Fruit fly (Drosophila melanogaster) whole organism, embryonic: ENCODE measurements around the gene wisp.
A peak's percentile ranks its signal among the peaks of the same experiment; 100 is the strongest.

Experiments
- Aef1 ChIP-seq: fragments of 200-800 bp; sonication (Bioruptor generic); IDR thresholded peaks from 3 replicates; pipeline ENCODE4 v1.3.6; 2022; ENCODE audit warnings: missing biosample characterization, missing genetic modification characterization
- Atf6 ChIP-seq: fragments of 200-800 bp; sonication (Bioruptor generic); IDR thresholded peaks from 2 replicates; pipeline ENCODE4 v1.3.6; 2022; ENCODE audit warnings: missing biosample characterization, missing genetic modification characterization
- Blimp-1 ChIP-seq: fragments of 200-800 bp; sonication (Bioruptor generic); optimal IDR thresholded peaks from 3 replicates; lab custom pipeline; 2018; ENCODE audit warnings: missing biosample characterization, missing genetic modification characterization, mild to moderate bottlenecking, moderate library complexity, missing genetic modification reagents
- CG10147 ChIP-seq: fragments of 200-800 bp; sonication (Bioruptor generic); optimal IDR thresholded peaks from 2 replicates; lab custom pipeline; 2019; ENCODE audit warnings: missing biosample characterization, mild to moderate bottlenecking, missing genetic modification characterization, moderate library complexity
- CG10366 ChIP-seq: fragments of 200-800 bp; sonication (Bioruptor generic); IDR thresholded peaks from 2 replicates; pipeline ENCODE4 v1.3.6; 2022; ENCODE audit warnings: missing biosample characterization, missing genetic modification characterization
- CG10654 ChIP-seq: fragments of 200-800 bp; sonication (Bioruptor generic); optimal IDR thresholded peaks from 2 replicates; lab custom pipeline; 2016; ENCODE audit warnings: missing biosample characterization, missing genetic modification characterization
- CG10959 ChIP-seq: fragments of 200-800 bp; sonication (Bioruptor generic); IDR thresholded peaks from 2 replicates; pipeline ENCODE4 v1.3.6; 2022; ENCODE audit warnings: missing biosample characterization, missing genetic modification characterization
- CG11247 ChIP-seq: fragments of 200-800 bp; sonication (Bioruptor generic); IDR thresholded peaks from 2 replicates; pipeline ENCODE4 v1.3.6; 2022; ENCODE audit warnings: missing biosample characterization, missing genetic modification characterization
- CG11456 ChIP-seq: fragments of 200-800 bp; sonication (Bioruptor generic); IDR thresholded peaks from 3 replicates; pipeline ENCODE4 v1.3.6; 2022; ENCODE audit warnings: missing biosample characterization, missing genetic modification characterization
- CG11723 ChIP-seq: fragments of 200-800 bp; sonication (Bioruptor generic); optimal IDR thresholded peaks from 2 replicates; lab custom pipeline; 2017; ENCODE audit warnings: missing biosample characterization, mild to moderate bottlenecking, missing genetic modification characterization
- CG12104 ChIP-seq: fragments of 200-800 bp; sonication (Bioruptor generic); optimal IDR thresholded peaks from 3 replicates; lab custom pipeline; 2016; ENCODE audit warnings: missing biosample characterization, missing genetic modification characterization
- CG13775 ChIP-seq: fragments of 200-800 bp; sonication (Bioruptor generic); optimal IDR thresholded peaks from 3 replicates; lab custom pipeline; 2017; ENCODE audit warnings: missing biosample characterization, mild to moderate bottlenecking, missing genetic modification characterization
- CG1603 ChIP-seq: fragments of 200-800 bp; sonication (Bioruptor generic); optimal IDR thresholded peaks from 2 replicates; lab custom pipeline; 2019; ENCODE audit warnings: missing biosample characterization, mild to moderate bottlenecking, missing genetic modification characterization, moderate library complexity
- CG1832 ChIP-seq: fragments of 200-800 bp; sonication (Bioruptor generic); optimal IDR thresholded peaks from 2 replicates; lab custom pipeline; 2017; ENCODE audit warnings: missing biosample characterization, mild to moderate bottlenecking, missing genetic modification characterization, inconsistent platforms
- CG18599 ChIP-seq: fragments of 200-800 bp; sonication (Bioruptor generic); optimal IDR thresholded peaks from 3 replicates; lab custom pipeline; 2017; ENCODE audit warnings: missing biosample characterization, missing genetic modification characterization, mild to moderate bottlenecking, moderate library complexity, missing genetic modification reagents
- CG2120 ChIP-seq: fragments of 200-800 bp; sonication (Bioruptor generic); optimal IDR thresholded peaks from 3 replicates; lab custom pipeline; 2016; ENCODE audit warnings: missing biosample characterization, missing genetic modification characterization
- CG2678 ChIP-seq: fragments of 200-800 bp; sonication (Bioruptor generic); optimal IDR thresholded peaks from 3 replicates; lab custom pipeline; 2019; ENCODE audit warnings: missing biosample characterization, mild to moderate bottlenecking, missing genetic modification characterization, moderate library complexity
- CG2875 ChIP-seq: fragments of 200-800 bp; sonication (Bioruptor generic); optimal IDR thresholded peaks from 2 replicates; lab custom pipeline; 2017; ENCODE audit warnings: missing biosample characterization, mild to moderate bottlenecking, missing genetic modification characterization, missing genetic modification reagents
- CG30403 ChIP-seq: fragments of 200-800 bp; sonication (Bioruptor generic); optimal IDR thresholded peaks from 3 replicates; lab custom pipeline; 2016; ENCODE audit warnings: missing biosample characterization, missing genetic modification characterization
- CG3065 ChIP-seq: fragments of 200-800 bp; sonication (Bioruptor generic); optimal IDR thresholded peaks from 2 replicates; lab custom pipeline; 2016; ENCODE audit warnings: missing biosample characterization, missing genetic modification characterization
- CG3163 ChIP-seq: fragments of 200-800 bp; sonication (Bioruptor generic); optimal IDR thresholded peaks from 3 replicates; lab custom pipeline; 2016; ENCODE audit warnings: missing biosample characterization, missing genetic modification characterization
- CG3847 ChIP-seq: fragments of 200-800 bp; sonication (Bioruptor generic); IDR thresholded peaks from 2 replicates; pipeline ENCODE4 v1.3.6; 2022; ENCODE audit warnings: missing biosample characterization, missing genetic modification characterization
- CG4360 ChIP-seq: fragments of 200-800 bp; sonication (Bioruptor generic); IDR thresholded peaks from 2 replicates; pipeline ENCODE4 v1.3.6; 2022; ENCODE audit warnings: missing biosample characterization, missing genetic modification characterization
- CG43689 ChIP-seq: fragments of 200-800 bp; sonication (Bioruptor generic); IDR thresholded peaks from 2 replicates; pipeline ENCODE4 v1.3.6; 2022; ENCODE audit warnings: missing biosample characterization, missing genetic modification characterization
- CG6791 ChIP-seq: fragments of 200-800 bp; sonication (Bioruptor generic); IDR thresholded peaks from 3 replicates; pipeline ENCODE4 v1.3.6; 2022; ENCODE audit warnings: missing biosample characterization, missing genetic modification characterization; ENCODE audit not compliant: partially characterized antibody
- CG7556 ChIP-seq: fragments of 200-800 bp; sonication (Bioruptor generic); optimal IDR thresholded peaks from 2 replicates; lab custom pipeline; 2017; ENCODE audit warnings: missing biosample characterization, mild to moderate bottlenecking, missing genetic modification characterization
- CG7839 ChIP-seq: fragments of 200-800 bp; sonication (Bioruptor generic); optimal IDR thresholded peaks from 3 replicates; lab custom pipeline; 2018; ENCODE audit warnings: missing biosample characterization, mild to moderate bottlenecking, missing genetic modification characterization, moderate library complexity
- CG8924 ChIP-seq: fragments of 200-800 bp; optimal IDR thresholded peaks from 3 replicates; lab custom pipeline; 2019; ENCODE audit warnings: missing biosample characterization, mild to moderate bottlenecking, missing genetic modification characterization, moderate library complexity
- CHES-1-like ChIP-seq: fragments of 200-800 bp; sonication (Bioruptor generic); optimal IDR thresholded peaks from 2 replicates; lab custom pipeline; 2016; ENCODE audit warnings: missing biosample characterization, missing genetic modification characterization
- Dbx ChIP-seq: fragments of 200-800 bp; sonication (Bioruptor generic); IDR thresholded peaks from 3 replicates; pipeline ENCODE4 v1.3.6; 2022; ENCODE audit warnings: missing biosample characterization, missing genetic modification characterization
- Gug ChIP-seq: fragments of 200-800 bp; sonication (Bioruptor generic); IDR thresholded peaks from 4 replicates; pipeline ENCODE4 v1.3.6; 2022; ENCODE audit warnings: missing biosample characterization, missing genetic modification characterization
- Nf-YA ChIP-seq: fragments of 200-800 bp; sonication (Bioruptor generic); IDR thresholded peaks from 2 replicates; pipeline ENCODE4 v1.3.6; 2022; ENCODE audit warnings: missing biosample characterization, missing genetic modification characterization
- Nf-YC ChIP-seq: fragments of 200-800 bp; optimal IDR thresholded peaks from 3 replicates; lab custom pipeline; 2019; ENCODE audit warnings: missing biosample characterization, mild to moderate bottlenecking, missing genetic modification characterization, moderate library complexity
- Rfx ChIP-seq: fragments of 200-800 bp; sonication (Bioruptor generic); IDR thresholded peaks from 2 replicates; pipeline ENCODE4 v1.3.6; 2022; ENCODE audit warnings: missing biosample characterization, missing genetic modification characterization
- Spps ChIP-seq: fragments of 200-800 bp; sonication (Bioruptor generic); optimal IDR thresholded peaks from 2 replicates; lab custom pipeline; 2018; ENCODE audit warnings: missing biosample characterization, mild to moderate bottlenecking, missing genetic modification characterization
- bsh ChIP-seq, 2 experiments: fragments of 200-800 bp; sonication (Bioruptor generic); optimal IDR thresholded peaks; 2 replicates each; lab custom pipeline; 2017 to 2018; ENCODE audit warnings: mild to moderate bottlenecking in 2 of 2, missing biosample characterization in 2 of 2, missing genetic modification characterization in 2 of 2, moderate library complexity in 1 of 2
- cad ChIP-seq: fragments of >200 bp; optimal IDR thresholded peaks from 2 replicates; lab custom pipeline; 2017; ENCODE audit warnings: missing biosample characterization, missing genetic modification characterization
- croc ChIP-seq: fragments of 200-800 bp; sonication (Bioruptor generic); conservative IDR thresholded peaks from 3 replicates; pipeline ENCODE4 v1.3.6; 2022; ENCODE audit warnings: missing biosample characterization, missing genetic modification characterization
- dysf ChIP-seq: fragments of 200-800 bp; sonication (Bioruptor generic); IDR thresholded peaks from 3 replicates; pipeline ENCODE4 v1.3.6; 2022; ENCODE audit warnings: missing biosample characterization, missing genetic modification characterization
- ewg ChIP-seq: fragments of 200-800 bp; sonication (Bioruptor generic); optimal IDR thresholded peaks from 3 replicates; lab custom pipeline; 2017; ENCODE audit warnings: mild to moderate bottlenecking, missing biosample characterization, missing genetic modification reagents, missing genetic modification characterization
- fd102C ChIP-seq: fragments of 200-800 bp; sonication (Bioruptor generic); optimal IDR thresholded peaks from 2 replicates; lab custom pipeline; 2018; ENCODE audit warnings: missing biosample characterization, mild to moderate bottlenecking, missing genetic modification characterization, moderate library complexity
- grn ChIP-seq: fragments of 200-800 bp; sonication (Bioruptor generic); optimal IDR thresholded peaks from 3 replicates; lab custom pipeline; 2017; ENCODE audit warnings: missing biosample characterization, missing genetic modification characterization
- lab ChIP-seq: fragments of 200-800 bp; sonication (Bioruptor generic); optimal IDR thresholded peaks from 3 replicates; lab custom pipeline; 2017; ENCODE audit warnings: missing biosample characterization, missing genetic modification characterization, mild to moderate bottlenecking, moderate library complexity, missing genetic modification reagents
- nerfin-2 ChIP-seq: fragments of 200-800 bp; sonication (Bioruptor generic); IDR thresholded peaks from 2 replicates; pipeline ENCODE4 v1.3.6; 2022; ENCODE audit warnings: missing biosample characterization, missing genetic modification characterization; ENCODE audit not compliant: partially characterized antibody
- pan ChIP-seq, 4 experiments: fragments of >200 bp in 3 of 4; fragments of 200-800 bp in 1 of 4; sonication (Bioruptor generic) in 1 of 4; optimal IDR thresholded peaks in 3 of 4; IDR thresholded peaks in 1 of 4; 2 replicates each; pipeline versions ENCODE4 v1.3.6 to Lab custom; 2017 to 2022; ENCODE audit warnings: missing biosample characterization in 2 of 4, missing genetic modification characterization in 2 of 4, mixed read lengths in 1 of 4
- schlank ChIP-seq: fragments of 200-800 bp; sonication (Bioruptor generic); optimal IDR thresholded peaks from 2 replicates; lab custom pipeline; 2018; ENCODE audit warnings: missing biosample characterization, mild to moderate bottlenecking, missing genetic modification characterization
- sim ChIP-seq: fragments of 200-800 bp; sonication (Bioruptor generic); IDR thresholded peaks from 2 replicates; pipeline ENCODE4 v1.3.6; 2022; ENCODE audit warnings: missing biosample characterization, missing genetic modification characterization
- tap ChIP-seq: fragments of 200-800 bp; optimal IDR thresholded peaks from 3 replicates; lab custom pipeline; 2019; ENCODE audit warnings: missing biosample characterization, mild to moderate bottlenecking, missing genetic modification characterization, moderate library complexity
- unpg ChIP-seq: fragments of 200-800 bp; sonication (Bioruptor generic); optimal IDR thresholded peaks from 3 replicates; lab custom pipeline; 2018; ENCODE audit warnings: missing biosample characterization, mild to moderate bottlenecking, missing genetic modification characterization, moderate library complexity
- zen2 ChIP-seq: fragments of 200-800 bp; sonication (Bioruptor generic); IDR thresholded peaks from 3 replicates; pipeline ENCODE4 v1.3.6; 2022; ENCODE audit warnings: missing biosample characterization, missing genetic modification characterization; ENCODE audit not compliant: partially characterized antibody

Gene wisp

DNA sequence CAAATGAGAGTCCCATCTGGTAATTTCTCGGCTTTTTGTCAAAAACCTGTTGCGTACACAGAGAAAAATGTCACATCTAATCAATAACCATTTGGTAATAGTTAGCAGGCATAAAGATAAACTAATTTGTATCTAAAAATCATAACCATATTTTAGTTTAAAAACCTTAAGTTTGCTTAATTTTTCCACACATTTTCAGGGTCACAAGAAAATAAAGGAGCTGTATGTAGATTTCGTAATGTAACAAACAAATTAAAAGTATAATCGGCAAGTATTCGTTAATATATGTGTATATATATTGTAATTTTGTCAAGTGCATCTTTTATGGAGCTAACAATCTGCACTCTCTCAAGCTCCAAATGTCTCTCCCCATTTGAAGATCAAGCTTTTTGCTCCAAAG, 27.2 kb downstream of the wisp start (continued):
- TF ChIP-seq CG10366 (GFP tag; lab: Robert Waterston, UW) = peak; percentile 72
- TF ChIP-seq nerfin-2 (GFP tag; lab: Robert Waterston, UW) = no peak
- TF ChIP-seq CG18599 (GFP tag; lab: Kevin White, UChicago) = peak; percentile 87
- TF ChIP-seq ewg = peak; percentile 83
- TF ChIP-seq Rfx (GFP tag; lab: Robert Waterston, UW) = peak; percentile 89
- peak; percentile 86 for TF ChIP-seq CG2120
- peak; percentile 34 for TF ChIP-seq CG3163 (GFP tag; lab: Kevin White, UChicago)
- TF ChIP-seq CG11247 (GFP tag; lab: Robert Waterston, UW) = peak; percentile 80
- TF ChIP-seq CG10959 = peak; percentile 61; the same call in 1 of the 2 replicates
- TF ChIP-seq CG7839 (tag; lab: Kevin White, UChicago) = peak; percentile 96
- peak; percentile 29 for TF ChIP-seq grn
- TF ChIP-seq Atf6 (GFP tag; lab: Robert Waterston, UW) = peak; percentile 92
- no peak for TF ChIP-seq zen2 (GFP tag; lab: Robert Waterston, UW)
- TF ChIP-seq sim (GFP tag; lab: Robert Waterston, UW) = peak; percentile 61; the same call in 1 of the 2 replicates
- peak; percentile 13 for TF ChIP-seq CG3065
- 0 out of 2 replicates have a peak, but pooled peaks have one; percentile 40 for TF ChIP-seq CG43689 (GFP tag; lab: Robert Waterston, UW)
- peak; percentile 77 for TF ChIP-seq Aef1 (GFP tag; lab: Robert Waterston, UW)
- TF ChIP-seq CG2678 = peak; percentile 97
- TF ChIP-seq schlank = peak; percentile 35
- peak; percentile 90 for TF ChIP-seq CG7556
- peak; percentile 85 for TF ChIP-seq Nf-YC (tag; lab: Kevin White, UChicago)
- TF ChIP-seq cad (GFP tag; lab: Kevin White, UChicago) = no peak
- peak; percentile 87 for TF ChIP-seq croc (GFP tag; lab: Robert Waterston, UW)
- peak; percentile 2 for TF ChIP-seq fd102C (GFP tag; lab: Kevin White, UChicago)
- peak; percentile 81 for TF ChIP-seq CG13775 (GFP tag; lab: Kevin White, UChicago)
- TF ChIP-seq CG12104 (GFP tag; lab: Kevin White, UChicago) = peak; percentile 75
- TF ChIP-seq CG11456 (GFP tag; lab: Robert Waterston, UW) = peak; percentile 86
- TF ChIP-seq CG3847 (GFP tag; lab: Robert Waterston, UW) = peak; percentile 88
- peak; percentile 80 for TF ChIP-seq CG2875 (GFP tag; lab: Kevin White, UChicago)
- TF ChIP-seq CG10147 = peak; percentile 92
- peak; percentile 61 for TF ChIP-seq CHES-1-like (GFP tag; lab: Kevin White, UChicago)
- TF ChIP-seq Blimp-1 (GFP tag; lab: Kevin White, UChicago) = peak; percentile 91
- peak; percentile 86 for TF ChIP-seq Dbx
- peak; percentile 94 for TF ChIP-seq unpg
- TF ChIP-seq CG1603 = peak; percentile 54
- peak; percentile 76 to 93 for TF ChIP-seq bsh (GFP tag; optimal IDR thresholded peaks at IDR 0.05; lab: Kevin White, UChicago)
- peak; percentile 79 for TF ChIP-seq CG10654 (GFP tag; lab: Kevin White, UChicago)
- no peak for TF ChIP-seq CG4360
- TF ChIP-seq CG30403 (GFP tag; lab: Kevin White, UChicago) = peak; percentile 93
- TF ChIP-seq Spps (tag; lab: Kevin White, UChicago) = peak; percentile 84
- peak; percentile 73 for TF ChIP-seq Nf-YA (GFP tag; lab: Robert Waterston, UW)
- TF ChIP-seq CG8924 (tag; lab: Kevin White, UChicago) = peak; percentile 95
- peak; percentile 58 for TF ChIP-seq Gug
- TF ChIP-seq lab (GFP tag; lab: Kevin White, UChicago) = peak; percentile 89
- peak; percentile 77 for TF ChIP-seq CG11723 (GFP tag; lab: Kevin White, UChicago)
- TF ChIP-seq CG6791 = no peak
- TF ChIP-seq dysf = peak; percentile 95
- peak; percentile 88 for TF ChIP-seq tap (tag; lab: Kevin White, UChicago)
- TF ChIP-seq CG1832 = no peak
- no peak for TF ChIP-seq pan (optimal IDR thresholded peaks at IDR 0.05; lab: Kevin White, UChicago)
- peak in 1 of 2 experiments; percentile 90 for TF ChIP-seq pan (GFP tag; optimal IDR thresholded peaks at IDR 0.05 in 1 of 2, IDR thresholded peaks at IDR 0.05 in 1 of 2)
